Worm (Caenorhabditis elegans) whole organism, midembryonic: ENCODE results near the gene nhr-256.

Experiments used
- T22C8.4 ChIP-seq: fragments of 200-800 bp; sonication (Bioruptor generic); IDR thresholded peaks from 2 replicates; pipeline ENCODE4 v1.3.6; 2022; ENCODE audit warnings: missing genetic modification characterization, missing compliant biosample characterization
- cog-1 ChIP-seq: sonication (generic microtip); optimal IDR thresholded peaks from 2 replicates; lab custom pipeline; 2016; ENCODE audit warnings: missing genetic modification characterization, missing compliant biosample characterization
- flt-1 ChIP-seq: fragments of 200-800 bp; sonication (Bioruptor generic); IDR thresholded peaks from 2 replicates; pipeline ENCODE4 v1.3.6; 2022; ENCODE audit warnings: missing genetic modification characterization, missing compliant biosample characterization
- med-1 ChIP-seq: sonication (generic microtip); optimal IDR thresholded peaks from 2 replicates; lab custom pipeline; 2017; ENCODE audit warnings: missing genetic modification characterization, mild to moderate bottlenecking, missing compliant biosample characterization, antibody characterized with exemption, missing genetic modification reagents; ENCODE audit not compliant: insufficient read depth
- ref-1 ChIP-seq: fragments of 200-800 bp; sonication (Bioruptor generic); conservative IDR thresholded peaks from 2 replicates; pipeline ENCODE4 v1.3.6; 2022; ENCODE audit warnings: missing genetic modification reagents, missing genetic modification characterization, missing compliant biosample characterization
- tab-1 ChIP-seq: fragments of 200-800 bp; sonication (Bioruptor generic); IDR thresholded peaks from 2 replicates; pipeline ENCODE4 v1.3.6; 2022; ENCODE audit warnings: missing genetic modification characterization, missing compliant biosample characterization
- ztf-23 ChIP-seq: fragments of 200-800 bp; sonication (Bioruptor generic); IDR thresholded peaks from 2 replicates; pipeline ENCODE4 v1.3.6; 2022; ENCODE audit warnings: missing genetic modification reagents, missing genetic modification characterization, missing compliant biosample characterization

ce11 chrV:1774874-1775589 lies 31.5 kb downstream of the nhr-256 start, which contains the start of gene F36H9.7:
- TF ChIP-seq ref-1 (no peak), med-1 (GFP tag; lab: Kevin White, UChicago) (no peak), ztf-23 (GFP tag; lab: Robert Waterston, UW) (no peak), cog-1 (no peak), tab-1 (GFP tag; lab: Robert Waterston, UW) (no peak), flt-1 (no peak), T22C8.4 (GFP tag; lab: Robert Waterston, UW) (no peak)
